Fruit fly (Drosophila melanogaster) whole organism, prepupa: ENCODE data around the gene Lgr4.
A peak's percentile ranks its signal among the peaks of the same experiment; 100 is the strongest.
"Not testable (repeated sequence)": the region's sequence is repeated elsewhere in the genome, so short reads cannot be mapped to it uniquely, and the experiment has no call there.

Source experiments
- Blimp-1 ChIP-seq: fragments of 200-800 bp; sonication (Bioruptor generic); optimal IDR thresholded peaks from 3 replicates; lab custom pipeline; 2017; ENCODE audit warnings: missing biosample characterization, missing genetic modification characterization, mild to moderate bottlenecking, moderate library complexity, missing genetic modification reagents
- CG11902 ChIP-seq: fragments of 200-800 bp; sonication (Bioruptor generic); optimal IDR thresholded peaks from 3 replicates; lab custom pipeline; 2016; ENCODE audit warnings: missing biosample characterization, missing genetic modification characterization
- CG15336 ChIP-seq: fragments of 200-800 bp; sonication (Bioruptor generic); IDR thresholded peaks from 2 replicates; pipeline ENCODE4 v1.3.6; 2022; ENCODE audit warnings: missing biosample characterization, missing genetic modification characterization
- CG16779 ChIP-seq: fragments of 200-800 bp; sonication (Bioruptor generic); optimal IDR thresholded peaks from 3 replicates; lab custom pipeline; 2017; ENCODE audit warnings: missing biosample characterization, mild to moderate bottlenecking, missing genetic modification characterization
- CG3032 ChIP-seq: fragments of 200-800 bp; optimal IDR thresholded peaks from 2 replicates; lab custom pipeline; 2019; ENCODE audit warnings: missing biosample characterization, mild to moderate bottlenecking, missing genetic modification characterization, moderate library complexity
- CG31627 ChIP-seq: fragments of 200-800 bp; sonication (Bioruptor generic); optimal IDR thresholded peaks from 3 replicates; lab custom pipeline; 2016; ENCODE audit warnings: missing biosample characterization, missing genetic modification characterization
- CG34406 ChIP-seq: fragments of 200-800 bp; sonication (Bioruptor generic); optimal IDR thresholded peaks from 3 replicates; lab custom pipeline; 2016; ENCODE audit warnings: missing biosample characterization, missing genetic modification characterization
- CG3919 ChIP-seq: fragments of 200-800 bp; sonication (Bioruptor generic); optimal IDR thresholded peaks from 3 replicates; lab custom pipeline; 2016; ENCODE audit warnings: missing biosample characterization, missing genetic modification characterization
- CG4318 ChIP-seq: fragments of 200-800 bp; sonication (Bioruptor generic); optimal IDR thresholded peaks from 3 replicates; lab custom pipeline; 2017; ENCODE audit warnings: missing biosample characterization, mild to moderate bottlenecking, missing genetic modification characterization
- CG6163 ChIP-seq: fragments of 200-800 bp; sonication (Bioruptor generic); IDR thresholded peaks from 3 replicates; pipeline ENCODE4 v1.3.6; 2022; ENCODE audit warnings: missing biosample characterization, missing genetic modification characterization
- CG6792 ChIP-seq: fragments of 200-800 bp; sonication (Bioruptor generic); optimal IDR thresholded peaks from 3 replicates; lab custom pipeline; 2016; ENCODE audit warnings: missing biosample characterization, missing genetic modification characterization
- CG6808 ChIP-seq: fragments of 200-800 bp; sonication (Bioruptor generic); optimal IDR thresholded peaks from 3 replicates; lab custom pipeline; 2017; ENCODE audit warnings: missing biosample characterization, missing genetic modification characterization, mild to moderate bottlenecking, moderate library complexity, missing genetic modification reagents
- CG6854 ChIP-seq: fragments of 200-800 bp; sonication (Bioruptor generic); optimal IDR thresholded peaks from 2 replicates; lab custom pipeline; 2017; ENCODE audit warnings: missing biosample characterization, mild to moderate bottlenecking, missing genetic modification characterization
- CG7368 ChIP-seq: fragments of 200-800 bp; sonication (Bioruptor generic); optimal IDR thresholded peaks from 3 replicates; lab custom pipeline; 2016; ENCODE audit warnings: missing biosample characterization, missing genetic modification characterization
- CG8119 ChIP-seq: fragments of 200-800 bp; sonication (Bioruptor generic); IDR thresholded peaks from 3 replicates; pipeline ENCODE4 v1.3.6; 2022; ENCODE audit warnings: missing biosample characterization, missing genetic modification characterization
- CG8632 ChIP-seq: fragments of 200-800 bp; sonication (Bioruptor generic); optimal IDR thresholded peaks from 3 replicates; lab custom pipeline; 2016; ENCODE audit warnings: missing biosample characterization, missing genetic modification characterization
- Eip75B ChIP-seq: fragments of 200-800 bp; sonication (Bioruptor generic); optimal IDR thresholded peaks from 3 replicates; lab custom pipeline; 2016; ENCODE audit warnings: missing biosample characterization, missing genetic modification characterization
- Ets21C ChIP-seq: fragments of 200-800 bp; sonication (Bioruptor generic); optimal IDR thresholded peaks from 3 replicates; lab custom pipeline; 2016; ENCODE audit warnings: missing biosample characterization, missing genetic modification characterization
- Ets96B ChIP-seq: fragments of 200-800 bp; optimal IDR thresholded peaks from 2 replicates; lab custom pipeline; 2019; ENCODE audit warnings: missing biosample characterization, mild to moderate bottlenecking, missing genetic modification characterization, moderate library complexity
- Gug ChIP-seq: fragments of 200-800 bp; sonication (Bioruptor generic); IDR thresholded peaks from 2 replicates; pipeline ENCODE4 v1.3.6; 2022; ENCODE audit warnings: missing biosample characterization, missing genetic modification characterization
- Lpt ChIP-seq: fragments of 200-800 bp; sonication (Bioruptor generic); optimal IDR thresholded peaks from 3 replicates; lab custom pipeline; 2016; ENCODE audit warnings: missing biosample characterization, missing genetic modification characterization
- Sox14 ChIP-seq: fragments of 200-800 bp; sonication (Bioruptor generic); optimal IDR thresholded peaks from 3 replicates; lab custom pipeline; 2016; ENCODE audit warnings: missing biosample characterization, missing genetic modification characterization
- Sox15 ChIP-seq: fragments of 200-800 bp; sonication (Bioruptor generic); optimal IDR thresholded peaks from 3 replicates; lab custom pipeline; 2016; ENCODE audit warnings: missing biosample characterization, missing genetic modification characterization
- achi ChIP-seq: fragments of 200-800 bp; sonication (Bioruptor generic); optimal IDR thresholded peaks from 3 replicates; lab custom pipeline; 2016; ENCODE audit warnings: missing biosample characterization, missing genetic modification characterization
- dsx ChIP-seq: fragments of 200-800 bp; optimal IDR thresholded peaks from 3 replicates; lab custom pipeline; 2019; ENCODE audit warnings: missing biosample characterization, mild to moderate bottlenecking, missing genetic modification characterization, moderate library complexity; ENCODE audit not compliant: poor library complexity, severe bottlenecking
- eg ChIP-seq: fragments of 200-800 bp; sonication (Bioruptor generic); IDR thresholded peaks from 3 replicates; pipeline ENCODE4 v1.3.6; 2022; ENCODE audit warnings: missing biosample characterization, missing genetic modification characterization
- esn ChIP-seq: fragments of 200-800 bp; sonication (Bioruptor generic); optimal IDR thresholded peaks from 2 replicates; lab custom pipeline; 2016; ENCODE audit warnings: missing biosample characterization, mild to moderate bottlenecking, missing genetic modification characterization, moderate library complexity
- fkh ChIP-seq: fragments of 200-800 bp; sonication (Bioruptor generic); optimal IDR thresholded peaks from 3 replicates; lab custom pipeline; 2017; ENCODE audit warnings: missing biosample characterization, mild to moderate bottlenecking, missing genetic modification characterization, moderate library complexity
- lz ChIP-seq: fragments of 200-800 bp; sonication (Bioruptor generic); optimal IDR thresholded peaks from 3 replicates; lab custom pipeline; 2016; ENCODE audit warnings: missing biosample characterization, missing genetic modification characterization
- pdm3 ChIP-seq: fragments of 200-800 bp; sonication (Bioruptor generic); optimal IDR thresholded peaks from 3 replicates; lab custom pipeline; 2016; ENCODE audit warnings: missing biosample characterization, missing genetic modification characterization
- salr ChIP-seq, 2 experiments: fragments of 200-800 bp; sonication (Bioruptor generic); optimal IDR thresholded peaks; 3 replicates each; lab custom pipeline; 2016 to 2018; ENCODE audit warnings: missing biosample characterization in 2 of 2, missing genetic modification characterization in 2 of 2, mild to moderate bottlenecking in 1 of 2

Gene Lgr4

DNA sequence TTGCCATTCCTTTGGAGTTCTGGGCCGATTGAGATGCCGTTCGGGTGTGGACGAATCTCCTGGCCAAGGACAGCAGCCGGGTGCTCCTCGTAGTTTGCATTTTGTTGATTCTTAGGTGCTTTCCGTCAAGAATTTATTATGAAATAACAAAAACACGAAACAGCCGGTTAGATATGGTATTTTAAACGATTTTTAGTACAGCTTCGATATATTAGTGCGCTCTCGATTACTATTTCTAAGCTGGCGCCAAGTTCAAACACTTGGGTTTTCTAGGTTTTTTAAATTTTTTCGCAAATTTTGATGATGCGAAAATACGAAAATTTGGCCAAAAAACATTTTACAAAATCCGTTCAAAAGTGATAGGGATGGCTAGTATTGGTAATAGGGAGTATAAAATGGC, 5.3 kb upstream of the Lgr4 start, which contains the start of gene Coq5:
Coq5 (minus strand) TSS at position 303 of the 400 bp plus-strand sequence.
- TF ChIP-seq CG16779 (no peak), achi (GFP tag; lab: Kevin White, UChicago) (no peak), Blimp-1 (GFP tag; lab: Kevin White, UChicago) (no peak), CG31627 (GFP tag; lab: Kevin White, UChicago) (no peak), CG15336 (no peak), Sox14 (no peak), pdm3 (no peak), dsx (GFP tag; lab: Kevin White, UChicago) (no peak), CG6854 (GFP tag; lab: Kevin White, UChicago) (no peak), CG8632 (GFP tag; lab: Kevin White, UChicago) (no peak), Gug (GFP tag; lab: Robert Waterston, UW) (no peak), CG7368 (GFP tag; lab: Kevin White, UChicago) (no peak), CG8119 (GFP tag; lab: Robert Waterston, UW) (no peak), CG3032 (tag; lab: Kevin White, UChicago) (no peak)

dm6 chrX:13192239-13192638, 3.3 kb upstream of the Lgr4 start:
- TF ChIP-seq CG3919 (no peak), CG15336 (no peak), CG6163 (no peak), CG6854 (GFP tag; lab: Kevin White, UChicago) (no peak), Ets96B (no peak)
- TF ChIP-seq, all 60 proteins: peak for 0

DNA sequence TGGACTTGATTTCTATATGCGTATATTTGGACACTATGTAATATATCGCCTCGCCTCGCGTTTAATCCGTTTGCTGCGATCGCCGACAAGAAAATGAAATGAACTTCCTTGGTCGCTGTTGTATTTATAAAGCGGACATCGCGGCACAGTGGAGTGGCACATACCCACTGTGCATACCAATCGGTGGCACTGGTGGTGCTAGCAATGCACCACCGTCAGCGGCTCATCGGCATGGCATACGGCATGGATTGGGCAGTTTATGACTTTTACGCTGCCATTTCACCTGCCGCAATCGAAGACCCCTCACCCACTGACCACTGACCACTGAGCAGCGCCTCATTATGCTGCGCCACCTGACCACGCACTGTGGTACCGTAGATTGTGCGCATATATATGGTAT, 2.8 kb upstream of the Lgr4 start, which contains the start of gene CG12723:
CG12723 (minus strand) TSS at position 101 of the 400 bp plus-strand sequence.
- TF ChIP-seq CG6163 (no peak), CG11902 (GFP tag; lab: Kevin White, UChicago) (no peak), esn (GFP tag; lab: Kevin White, UChicago) (no peak), CG6792 (GFP tag; lab: Kevin White, UChicago) (no peak), salr (GFP tag; optimal IDR thresholded peaks at IDR 0.05; lab: Kevin White, UChicago) (no peak), dsx (GFP tag; lab: Kevin White, UChicago) (no peak), Eip75B (GFP tag; lab: Kevin White, UChicago) (no peak), Lpt (no peak), fkh (GFP tag; lab: Kevin White, UChicago) (no peak), achi (GFP tag; lab: Kevin White, UChicago) (no peak)

dm6 chrX:13184178-13184577, 4.8 kb downstream of the Lgr4 start, which contains the start of gene CG32641:
TSS of gene CG32641 (plus strand) at chrX:13184478.
- TF ChIP-seq CG6808 (GFP tag; lab: Kevin White, UChicago); CG34406 (GFP tag; lab: Kevin White, UChicago); Sox14: not testable (repeated sequence)
- TF ChIP-seq, all 60 proteins: peak for 0; not testable (repeated sequence) for 60

DNA sequence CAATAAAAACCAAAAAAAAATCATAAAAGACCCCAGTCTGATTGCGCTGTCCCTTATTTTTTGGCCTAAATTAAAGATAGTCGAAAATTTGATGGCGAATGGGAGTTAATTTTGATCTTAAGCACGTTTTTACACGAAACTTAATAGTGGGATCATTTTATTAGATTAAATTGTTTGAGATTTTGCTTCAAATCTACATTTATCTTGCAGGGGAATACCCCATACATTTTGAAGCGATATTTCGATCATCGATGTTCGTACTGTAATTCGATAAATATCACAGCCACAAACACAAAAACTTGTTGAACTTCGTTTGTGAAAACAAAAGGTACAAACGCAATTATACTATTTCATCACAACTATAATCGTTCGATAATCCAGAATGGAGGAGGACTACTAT, 11.2 kb downstream of the Lgr4 start, which contains the start of gene CG32640:
CG32640 (plus strand) TSS at position 286 of the 400 bp plus-strand sequence.
- peak; percentile 50; the same call in 1 of the 3 replicates for TF ChIP-seq eg
- peak; percentile 34; the same call in 1 of the 2 replicates for TF ChIP-seq CG15336

DNA sequence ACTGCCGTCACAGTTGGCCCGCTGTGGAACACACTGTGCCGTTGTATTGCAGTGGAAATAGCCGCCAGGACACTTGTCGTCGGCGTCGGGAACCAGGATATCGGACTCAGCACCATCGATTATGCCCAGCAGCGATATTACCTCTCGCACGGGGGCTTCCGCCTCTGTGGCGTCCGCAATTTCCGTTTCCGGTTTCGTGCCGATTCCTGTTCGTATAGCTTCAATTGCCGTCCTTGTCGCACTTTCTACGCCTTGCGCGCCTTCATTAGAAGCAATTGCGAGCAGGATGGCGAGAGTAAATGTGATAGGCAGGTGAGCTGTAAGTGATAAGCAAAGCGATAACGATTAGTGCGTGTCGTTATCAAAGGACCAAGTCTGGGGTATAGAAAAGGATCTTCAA, 16.1 kb downstream of the Lgr4 start:
- no peak for TF ChIP-seq CG4318 (GFP tag; lab: Kevin White, UChicago)
- TF ChIP-seq CG8632 (GFP tag; lab: Kevin White, UChicago), result no peak
- TF ChIP-seq Ets21C (GFP tag; lab: Kevin White, UChicago), result no peak
- TF ChIP-seq achi (GFP tag; lab: Kevin White, UChicago), result no peak
- TF ChIP-seq CG6163, result no peak
- TF ChIP-seq lz (GFP tag; lab: Kevin White, UChicago), result no peak
- no peak for TF ChIP-seq Gug (GFP tag; lab: Robert Waterston, UW)
- no peak for TF ChIP-seq Sox15
- TF ChIP-seq fkh (GFP tag; lab: Kevin White, UChicago), result no peak
